Fruit fly (Drosophila melanogaster) whole organism: ENCODE measurements around the gene beat-Ib.

Experiments used
- CG8478 ChIP-seq: fragments of >200 bp; optimal IDR thresholded peaks from 2 replicates; lab custom pipeline; 2018; ENCODE audit warnings: inconsistent platforms
- Dll ChIP-seq: fragments of >200 bp; optimal IDR thresholded peaks from 2 replicates; lab custom pipeline; 2017
- EcR ChIP-seq, 2 experiments: fragments of >200 bp; optimal IDR thresholded peaks; 2 replicates each; lab custom pipeline; 2017; ENCODE audit warnings: missing biosample characterization in 2 of 2, missing genetic modification characterization in 2 of 2, missing genetic modification reagents in 2 of 2
- pan ChIP-seq: fragments of >200 bp; optimal IDR thresholded peaks from 2 replicates; lab custom pipeline; 2017
- psq ChIP-seq: fragments of >200 bp; optimal IDR thresholded peaks from 2 replicates; lab custom pipeline; 2017
- usp ChIP-seq: fragments of >200 bp; optimal IDR thresholded peaks from 2 replicates; lab custom pipeline; 2017; ENCODE audit warnings: missing biosample characterization, missing genetic modification characterization, mixed read lengths

beat-Ib gene

DNA sequence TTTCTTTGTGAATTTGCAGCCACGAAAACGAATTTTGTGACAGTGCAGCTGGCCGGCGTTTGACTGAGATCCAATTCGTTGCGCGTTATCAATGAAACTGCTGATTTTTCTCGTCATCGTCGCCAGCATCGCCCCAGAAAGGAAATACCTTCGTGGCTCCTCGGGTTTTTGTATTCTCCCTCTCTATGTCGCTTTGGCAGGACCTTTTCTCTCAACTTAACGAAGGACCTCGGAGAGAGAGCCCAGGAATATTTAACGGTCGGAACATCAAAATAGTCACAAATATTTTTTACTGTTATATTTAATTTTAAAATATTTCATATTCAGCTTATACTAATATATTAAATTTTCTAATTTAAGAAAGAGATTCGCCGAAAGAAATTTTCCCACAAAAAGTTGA is at the start of gene beat-Ib:
TSS of gene beat-Ib (minus strand) at position 101 of the 400 bp plus-strand sequence.
- TF ChIP-seq psq (no peak), usp (no peak), Dll (lab: Kevin White, UChicago) (no peak), CG8478 (lab: Kevin White, UChicago) (no peak), EcR (GFP tag; optimal IDR thresholded peaks at IDR 0.05; lab: Kevin White, UChicago) (no peak), pan (lab: Kevin White, UChicago) (no peak)

dm6 chr2L:16006179-16006578 is 43.9 kb upstream of the beat-Ib start, which contains the start of gene CG31820:
CG31820 (minus strand) TSS chr2L:16006279.
- no peak for TF ChIP-seq pan (lab: Kevin White, UChicago)
- no peak for TF ChIP-seq usp
- no peak for TF ChIP-seq EcR (GFP tag; optimal IDR thresholded peaks at IDR 0.05; lab: Kevin White, UChicago)
- no peak for TF ChIP-seq psq
- TF ChIP-seq CG8478 (lab: Kevin White, UChicago) = no peak
- no peak for TF ChIP-seq Dll (lab: Kevin White, UChicago)

DNA sequence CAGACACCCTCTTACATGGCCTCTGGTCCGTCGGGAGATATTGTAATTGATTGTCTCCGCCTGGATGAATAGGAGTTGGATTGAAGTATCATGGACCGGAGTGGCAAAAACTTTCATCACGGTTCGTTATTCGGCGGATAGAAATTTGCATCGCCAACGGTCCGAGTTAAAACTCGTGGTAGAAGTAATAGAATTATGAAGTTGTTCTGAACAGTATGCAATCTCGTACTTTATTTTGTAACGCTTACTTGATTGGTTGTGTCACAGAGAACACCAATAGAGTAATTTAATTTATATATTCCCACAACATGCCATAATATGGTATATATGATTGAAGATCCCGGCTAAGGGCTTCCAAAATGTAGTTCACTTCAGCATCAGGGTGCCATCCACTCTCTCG is 41.8 kb upstream of the beat-Ib start, which contains the start of the genes CG13245 and CG43816:
TSS of gene CG13245 (plus strand) at position 301 of the 400 bp plus-strand sequence.
TSS of gene CG43816 (plus strand) at position 301 of the 400 bp plus-strand sequence.
- TF ChIP-seq psq (no peak), Dll (lab: Kevin White, UChicago) (no peak), pan (lab: Kevin White, UChicago) (no peak), EcR (GFP tag; optimal IDR thresholded peaks at IDR 0.05; lab: Kevin White, UChicago) (no peak), CG8478 (lab: Kevin White, UChicago) (no peak), usp (no peak)

- TF ChIP-seq psq (no peak), CG8478 (lab: Kevin White, UChicago) (no peak), pan (lab: Kevin White, UChicago) (no peak), Dll (lab: Kevin White, UChicago) (no peak), usp (no peak), EcR (GFP tag; optimal IDR thresholded peaks at IDR 0.05; lab: Kevin White, UChicago) (no peak)
These were observed 41.3 kb upstream of the beat-Ib start, which contains the start of gene CG34167 for dm6 chr2L:16003541-16003940. CG34167 (minus strand) TSS chr2L:16003641.

DNA sequence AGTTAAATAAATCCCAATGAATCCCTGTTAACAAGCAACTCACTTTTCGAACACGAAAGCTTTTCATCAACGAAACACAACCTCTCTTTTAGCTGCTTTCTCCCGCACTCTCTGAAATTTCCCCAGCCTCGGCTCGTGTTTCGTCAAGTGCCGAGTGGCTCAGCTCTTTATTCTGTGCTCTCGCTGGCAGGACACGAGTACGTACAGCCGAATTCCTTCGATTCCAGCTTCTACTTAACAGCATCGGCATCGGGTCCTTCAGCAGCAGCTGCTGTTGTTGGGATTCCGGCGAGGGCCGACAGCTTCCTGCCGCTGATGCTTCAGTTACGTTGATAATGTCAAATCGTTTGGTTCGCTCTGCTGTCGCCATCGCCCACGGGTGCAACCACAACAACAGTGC is 38.0 kb upstream of the beat-Ib start, which contains the start of gene beat-Ic:
TSS of gene beat-Ic (plus strand) at position 93 of the 400 bp plus-strand sequence.
- TF ChIP-seq usp (no peak), pan (lab: Kevin White, UChicago) (no peak), psq (no peak), CG8478 (lab: Kevin White, UChicago) (no peak), EcR (GFP tag; optimal IDR thresholded peaks at IDR 0.05; lab: Kevin White, UChicago) (no peak), Dll (lab: Kevin White, UChicago) (no peak)

- TF ChIP-seq Dll (lab: Kevin White, UChicago) (no peak), EcR (GFP tag; optimal IDR thresholded peaks at IDR 0.05; lab: Kevin White, UChicago) (no peak), usp (no peak), pan (lab: Kevin White, UChicago) (no peak), CG8478 (lab: Kevin White, UChicago) (no peak), psq (no peak)
These were observed 17.0 kb upstream of the beat-Ib start, which contains the start of gene CG10839 for dm6 chr2L:15979186-15979585. CG10839 (plus strand) TSS chr2L:15979486.

DNA sequence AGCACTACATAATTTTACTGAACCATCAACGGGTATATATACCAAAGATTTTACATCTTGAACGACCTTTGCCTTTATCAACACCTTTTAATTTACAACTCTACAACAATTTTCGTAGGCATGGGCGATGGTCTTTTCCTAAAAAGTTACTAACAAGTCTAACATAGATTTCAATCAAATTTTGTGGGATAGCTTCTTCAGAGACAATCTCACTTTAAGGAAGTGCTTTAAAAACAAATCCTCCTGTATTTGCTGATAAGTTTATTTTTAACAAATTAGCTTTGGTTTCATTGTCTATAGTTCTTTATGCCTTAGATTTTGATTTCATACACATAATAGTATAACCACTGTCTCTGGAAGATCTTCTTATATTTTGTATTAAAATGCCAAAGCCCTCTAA is 4.7 kb downstream of the beat-Ib start, which contains the start of gene CG18063:
TSS of gene CG18063 (plus strand) at position 301 of the 400 bp plus-strand sequence.
- TF ChIP-seq Dll (lab: Kevin White, UChicago) (no peak), EcR (GFP tag; optimal IDR thresholded peaks at IDR 0.05; lab: Kevin White, UChicago) (no peak), usp (no peak), psq (no peak), CG8478 (lab: Kevin White, UChicago) (no peak), pan (lab: Kevin White, UChicago) (no peak)

dm6 chr2L:15949457-15949856 is 12.8 kb downstream of the beat-Ib start:
- TF ChIP-seq CG8478 (lab: Kevin White, UChicago) (no peak), EcR (GFP tag; optimal IDR thresholded peaks at IDR 0.05; lab: Kevin White, UChicago) (no peak), psq (no peak), usp (no peak), Dll (lab: Kevin White, UChicago) (no peak), pan (lab: Kevin White, UChicago) (no peak)

DNA sequence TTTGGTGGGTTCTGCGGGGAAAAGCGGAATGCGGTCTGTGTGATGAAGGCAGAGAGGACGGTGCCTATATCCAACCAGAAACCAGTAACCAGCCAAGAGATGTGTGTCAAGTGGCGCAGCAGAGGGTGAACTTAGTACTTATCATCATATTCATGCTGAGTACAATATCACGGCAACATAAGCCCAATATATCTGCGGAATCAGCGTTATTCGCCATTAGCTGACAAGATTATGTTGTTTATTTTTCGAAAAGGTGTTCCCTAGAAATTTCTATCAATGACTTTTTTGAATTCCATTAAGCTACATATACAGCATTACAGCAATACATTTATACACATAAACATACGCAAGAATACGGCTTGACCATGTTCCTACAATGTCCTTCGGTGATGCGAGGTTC is 21.1 kb downstream of the beat-Ib start, which contains the start of gene CG12448:
TSS of gene CG12448 (plus strand) at position 301 of the 400 bp plus-strand sequence.
- TF ChIP-seq pan (lab: Kevin White, UChicago) = no peak
- no peak for TF ChIP-seq Dll (lab: Kevin White, UChicago)
- TF ChIP-seq EcR (GFP tag; optimal IDR thresholded peaks at IDR 0.05; lab: Kevin White, UChicago) = no peak
- TF ChIP-seq usp = no peak
- TF ChIP-seq CG8478 (lab: Kevin White, UChicago) = no peak
- no peak for TF ChIP-seq psq

DNA sequence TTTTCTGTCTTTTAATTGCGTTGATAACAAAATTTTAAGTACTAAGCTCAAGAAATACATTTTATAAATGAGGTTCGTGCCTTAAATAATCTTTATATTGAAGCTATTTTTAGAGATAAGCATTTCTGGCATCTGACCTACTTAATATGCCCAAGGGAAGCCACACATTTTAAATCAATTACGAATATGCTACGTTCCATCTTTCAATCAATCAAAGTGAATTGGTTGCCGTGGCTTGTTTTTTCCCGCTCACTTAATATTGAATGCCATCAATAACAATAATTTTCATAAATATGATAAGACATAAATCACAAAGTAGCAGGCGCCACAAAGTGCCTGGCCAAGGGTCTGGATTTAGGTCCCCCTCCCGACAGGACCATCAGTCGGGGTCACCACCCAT is 26.1 kb downstream of the beat-Ib start:
- no peak for TF ChIP-seq CG8478 (lab: Kevin White, UChicago)
- no peak for TF ChIP-seq usp
- TF ChIP-seq psq = no peak
- no peak for TF ChIP-seq pan (lab: Kevin White, UChicago)
- TF ChIP-seq Dll (lab: Kevin White, UChicago) = no peak
- no peak for TF ChIP-seq EcR (GFP tag; optimal IDR thresholded peaks at IDR 0.05; lab: Kevin White, UChicago)

DNA sequence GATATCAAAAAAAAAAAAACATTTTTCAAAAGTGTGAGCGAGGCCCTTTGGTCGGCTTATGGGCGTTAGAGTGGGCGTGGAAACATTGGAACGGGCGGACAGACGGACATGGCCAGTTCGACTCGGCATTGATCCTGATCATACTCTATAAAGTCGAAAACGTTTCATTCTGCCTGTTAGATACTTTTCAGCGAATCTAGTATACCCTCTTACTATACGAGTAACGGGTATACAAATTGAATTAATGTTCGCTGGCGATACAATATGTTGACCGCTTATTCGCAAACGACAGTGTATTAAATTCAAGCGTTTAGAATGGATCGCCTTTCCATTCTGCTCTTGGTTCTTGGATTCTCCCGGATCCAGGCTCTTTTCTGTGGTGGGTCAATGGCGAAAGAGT is 39.1 kb downstream of the beat-Ib start, which contains the start of gene CG4793:
TSS of gene CG4793 (plus strand) at position 301 of the 400 bp plus-strand sequence.
- no peak for TF ChIP-seq CG8478 (lab: Kevin White, UChicago)
- TF ChIP-seq pan (lab: Kevin White, UChicago) = peak; percentile 62

- no peak for TF ChIP-seq usp
- no peak for TF ChIP-seq Dll (lab: Kevin White, UChicago)
- TF ChIP-seq pan (lab: Kevin White, UChicago) = no peak
- no peak for TF ChIP-seq CG8478 (lab: Kevin White, UChicago)
- no peak for TF ChIP-seq psq
- no peak for TF ChIP-seq EcR (GFP tag; optimal IDR thresholded peaks at IDR 0.05; lab: Kevin White, UChicago)
These were observed 45.6 kb downstream of the beat-Ib start, which contains the start of gene CG13244 for dm6 chr2L:15916588-15916987. CG13244 (plus strand) TSS chr2L:15916888.
